Worm (Caenorhabditis elegans) whole organism, young adult: ENCODE measurements around the gene idpp-2.

Experiments
- D2030.7 ChIP-seq: fragments of 200-800 bp; sonication (Bioruptor generic); IDR thresholded peaks from 2 replicates; pipeline ENCODE4 v1.3.6; 2022; ENCODE audit warnings: missing genetic modification reagents, missing genetic modification characterization, missing compliant biosample characterization
- F23B12.7 ChIP-seq: sonication (generic microtip); optimal IDR thresholded peaks from 2 replicates; lab custom pipeline; 2017; ENCODE audit warnings: missing genetic modification characterization, mild to moderate bottlenecking, missing compliant biosample characterization, antibody characterized with exemption, moderate library complexity; ENCODE audit not compliant: insufficient read depth
- ama-1 ChIP-seq, 3 experiments: fragments of 150-350 bp in 1 of 3; sonication (generic microtip) in 2 of 3; optimal IDR thresholded peaks; 2 replicates each; lab custom pipeline; 2014 to 2018; ENCODE audit warnings: missing biosample characterization in 2 of 3, missing genetic modification characterization in 2 of 3, missing genetic modification reagents in 2 of 3
- bed-1 ChIP-seq: fragments of 200-800 bp; sonication (Bioruptor generic); IDR thresholded peaks from 2 replicates; pipeline ENCODE4 v1.3.6; 2022; ENCODE audit warnings: missing genetic modification reagents, missing genetic modification characterization, missing compliant biosample characterization
- ekl-4 ChIP-seq: fragments of 200-800 bp; sonication (Bioruptor generic); IDR thresholded peaks from 2 replicates; pipeline ENCODE4 v1.3.6; 2022; ENCODE audit warnings: missing genetic modification reagents, missing genetic modification characterization, missing compliant biosample characterization
- ets-4 ChIP-seq: fragments of 200-800 bp; sonication (Bioruptor generic); optimal IDR thresholded peaks from 2 replicates; lab custom pipeline; 2018; ENCODE audit warnings: mild to moderate bottlenecking, missing genetic modification characterization, missing compliant biosample characterization
- let-526 ChIP-seq: fragments of 200-800 bp; sonication (Bioruptor generic); IDR thresholded peaks from 2 replicates; pipeline ENCODE4 v1.3.6; 2022; ENCODE audit warnings: missing genetic modification reagents, missing genetic modification characterization, missing compliant biosample characterization
- snpc-4 ChIP-seq, 5 experiments: fragments of 150-350 bp in 1 of 5; sonication (generic microtip) in 4 of 5; optimal IDR thresholded peaks; 2 replicates each; lab custom pipeline; 2014 to 2018; ENCODE audit warnings: missing genetic modification characterization in 5 of 5, missing biosample characterization in 3 of 5, antibody characterized with exemption in 2 of 5, mild to moderate bottlenecking in 2 of 5, missing compliant biosample characterization in 2 of 5, missing genotype in 2 of 5, moderate library complexity in 2 of 5, missing genetic modification reagents in 1 of 5

DNA sequence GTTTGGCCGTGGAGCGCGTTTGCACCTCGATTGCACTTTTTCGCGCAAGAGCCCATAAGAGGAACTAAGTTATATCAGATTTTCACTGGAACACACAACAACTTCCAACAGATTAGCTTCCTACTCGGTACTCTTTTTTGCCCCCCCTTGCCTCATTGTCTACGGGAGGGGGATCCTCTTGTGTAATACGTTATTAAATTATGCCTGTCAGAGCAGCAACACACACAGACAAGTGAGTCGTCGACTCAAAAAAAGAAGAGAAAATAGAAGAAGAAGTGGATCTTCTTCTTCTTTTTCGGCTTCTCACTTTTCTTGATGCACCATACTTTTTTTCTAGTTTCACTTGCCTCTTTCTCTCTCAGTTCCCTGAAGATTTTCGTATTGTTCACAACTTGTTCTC is 9.7 kb downstream of the idpp-2 start:
- no peak for TF ChIP-seq F23B12.7 (tag; lab: Kevin White, UChicago)
- TF ChIP-seq ekl-4 (GFP tag; lab: Robert Waterston, UW): no peak
- TF ChIP-seq D2030.7 (GFP tag; lab: Robert Waterston, UW): no peak
- no peak for TF ChIP-seq let-526 (GFP tag; lab: Robert Waterston, UW)
- TF ChIP-seq ama-1 (optimal IDR thresholded peaks at IDR 0.05; lab: Kevin White, UChicago): no peak
- no peak for TF ChIP-seq ama-1 (GFP tag; optimal IDR thresholded peaks at IDR 0.05; lab: Kevin White, UChicago)
- TF ChIP-seq snpc-4 (GFP tag; optimal IDR thresholded peaks at IDR 0.05; lab: Kevin White, UChicago): no peak
- TF ChIP-seq snpc-4 (tag; optimal IDR thresholded peaks at IDR 0.05; lab: Kevin White, UChicago): no peak
- TF ChIP-seq ets-4 (GFP tag; lab: Kevin White, UChicago): no peak
- TF ChIP-seq bed-1 (GFP tag; lab: Robert Waterston, UW): no peak
